Worm (Caenorhabditis elegans): ENCODE measurements around the gene fbxb-46.

The fbxb-46 gene

ce11 chrII:1571032-1571431 lies at the start of gene fbxb-46:
fbxb-46 (minus strand) TSS chrII:1571132.
- TF ChIP-seq unc-62 (GFP tag; optimal IDR thresholded peaks at IDR 0.05), result no peak

DNA sequence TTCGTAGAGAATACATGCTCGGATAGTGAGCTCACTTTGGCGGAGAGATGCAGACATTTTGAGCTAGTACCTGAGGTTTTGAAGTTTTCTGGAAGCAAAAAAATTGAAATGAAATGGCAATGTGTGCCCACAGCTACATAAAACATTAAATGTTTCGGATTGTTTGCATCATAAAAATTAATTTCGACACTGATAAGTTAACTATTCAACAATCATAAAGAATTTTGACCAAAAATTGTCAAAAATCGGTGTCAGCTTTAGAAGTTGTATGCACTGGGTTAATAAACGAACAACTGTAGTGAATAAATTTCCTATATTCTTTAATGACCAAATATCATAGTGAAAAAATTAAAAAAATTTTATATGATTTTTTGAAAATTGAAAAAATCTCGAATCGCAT lies 48.0 kb upstream of the fbxb-46 start, which contains the start of gene fbxa-166:
Gene fbxa-166, minus strand, starts transcription at position 101 of the 400 bp plus-strand sequence.
- TF ChIP-seq unc-62 (GFP tag; optimal IDR thresholded peaks at IDR 0.05), result no peak

DNA sequence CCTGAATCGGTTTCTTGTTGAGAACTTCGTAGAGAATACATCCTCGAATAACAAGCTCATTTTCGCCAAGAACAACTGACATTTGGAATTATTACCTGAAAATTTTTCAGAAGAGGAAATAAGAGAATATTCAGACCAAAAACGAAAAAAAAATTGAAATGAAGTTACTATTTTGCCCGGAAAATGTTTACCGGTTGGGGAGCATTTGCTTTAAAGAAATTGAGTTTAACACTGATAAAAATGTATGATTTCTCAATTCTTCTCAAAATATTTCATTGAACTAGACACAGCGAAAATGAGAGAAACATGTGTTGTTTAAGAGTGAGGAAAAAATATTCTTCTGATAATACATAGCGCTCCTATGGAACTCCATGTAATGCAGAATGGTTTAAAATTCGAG lies 45.5 kb upstream of the fbxb-46 start, which contains the start of gene fbxa-165:
Gene fbxa-165, minus strand, starts transcription at position 101 of the 400 bp plus-strand sequence.
- no peak for TF ChIP-seq unc-62 (GFP tag; optimal IDR thresholded peaks at IDR 0.05)

DNA sequence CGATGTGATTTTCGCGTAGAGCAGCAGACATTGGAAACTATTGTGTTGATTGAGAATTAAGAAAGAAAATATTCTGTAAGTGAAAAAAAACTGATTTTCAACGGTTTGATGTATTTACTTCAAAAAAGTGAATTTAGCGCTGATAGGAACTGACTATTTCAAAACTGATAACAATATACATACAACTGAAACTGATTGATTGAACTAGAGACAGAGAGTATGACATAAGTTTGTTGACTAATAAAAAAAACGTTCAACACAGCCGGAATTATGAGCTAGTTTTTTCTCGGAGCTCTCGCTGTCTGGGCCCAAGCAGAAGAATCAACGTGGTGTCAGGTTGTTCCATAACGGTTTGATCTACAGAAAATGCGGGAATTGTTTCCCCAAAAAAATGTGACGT lies 43.0 kb upstream of the fbxb-46 start, which contains the start of gene fbxa-164:
Gene fbxa-164, minus strand, starts transcription at position 101 of the 400 bp plus-strand sequence.
- TF ChIP-seq unc-62 (GFP tag; optimal IDR thresholded peaks at IDR 0.05), result no peak

DNA sequence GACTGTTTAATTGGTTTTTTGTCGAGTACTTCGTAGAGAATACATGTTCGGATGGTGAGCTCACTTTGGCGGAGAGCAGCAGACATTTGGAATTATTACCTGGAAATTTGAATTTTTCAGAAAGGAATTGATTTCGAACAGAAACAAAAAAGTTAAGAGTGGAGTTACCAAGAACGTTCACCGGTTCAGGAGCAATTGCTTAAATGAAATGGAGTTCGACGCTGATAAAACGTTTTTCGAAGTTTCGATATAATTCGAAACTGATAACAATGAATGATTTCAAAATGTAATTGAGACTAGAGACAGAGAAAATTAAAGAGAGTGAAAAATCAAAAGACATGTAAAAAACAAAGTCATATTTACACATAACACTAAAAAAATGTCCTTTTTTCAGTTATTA lies 39.7 kb upstream of the fbxb-46 start, which contains the start of gene fbxa-163:
Gene fbxa-163, minus strand, starts transcription at position 101 of the 400 bp plus-strand sequence.
- TF ChIP-seq unc-62 (GFP tag; optimal IDR thresholded peaks at IDR 0.05), result no peak

- TF ChIP-seq unc-62 (GFP tag; optimal IDR thresholded peaks at IDR 0.05), result no peak
These were observed 38.0 kb upstream of the fbxb-46 start for ce11 chrII:1608915-1609314.

- TF ChIP-seq unc-62 (GFP tag; optimal IDR thresholded peaks at IDR 0.05), result no peak
These were observed 36.6 kb upstream of the fbxb-46 start for ce11 chrII:1607575-1607974.

- TF ChIP-seq unc-62 (GFP tag; optimal IDR thresholded peaks at IDR 0.05), result no peak
These were observed 35.1 kb upstream of the fbxb-46 start, which contains the start of gene bath-33 for ce11 chrII:1606079-1606478. bath-33 (minus strand) TSS chrII:1606179.

DNA sequence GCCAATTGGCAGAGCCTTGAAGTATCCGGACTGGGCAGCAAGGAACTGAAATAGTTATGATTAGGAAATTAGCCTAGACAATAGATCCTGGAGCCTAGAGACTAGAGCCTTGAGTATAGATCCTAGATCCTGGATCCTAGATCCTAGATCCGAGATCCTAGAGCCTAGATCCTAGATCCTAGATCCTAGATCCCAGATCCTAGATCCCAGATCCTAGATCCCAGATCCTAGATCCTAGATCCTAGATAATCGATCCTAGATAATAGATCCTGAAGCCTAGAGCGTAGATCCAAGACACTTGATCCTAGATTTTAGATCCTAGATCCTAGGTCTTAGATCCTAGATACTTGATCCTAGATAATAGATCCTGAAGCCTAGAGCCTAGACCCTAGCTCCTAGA lies 34.1 kb upstream of the fbxb-46 start:
- TF ChIP-seq unc-62 (GFP tag; optimal IDR thresholded peaks at IDR 0.05), result no peak

- no peak for TF ChIP-seq unc-62 (GFP tag; optimal IDR thresholded peaks at IDR 0.05)
These were observed 32.1 kb upstream of the fbxb-46 start for ce11 chrII:1603049-1603448.

DNA sequence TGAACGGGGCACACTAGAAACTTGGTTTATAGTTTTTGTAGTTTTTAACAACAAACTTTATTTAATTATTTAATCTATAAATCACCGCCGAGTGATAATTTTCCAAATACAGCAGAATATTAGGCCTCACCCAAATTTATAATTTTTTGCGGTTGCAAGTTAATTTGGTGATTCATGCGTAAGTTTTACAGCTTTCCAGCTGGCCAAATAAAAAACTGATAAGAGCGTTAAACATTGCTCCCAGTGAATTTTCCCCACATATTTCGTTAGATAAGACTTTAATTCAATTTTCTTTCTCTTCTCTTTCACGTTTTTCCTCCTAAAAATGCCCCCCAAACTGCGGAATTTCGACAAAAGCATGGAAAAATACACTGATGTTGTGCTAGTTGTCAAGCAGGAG lies 30.6 kb upstream of the fbxb-46 start, which contains the start of gene bath-47:
Gene bath-47, plus strand, starts transcription at position 305 of the 400 bp plus-strand sequence.
- no peak for TF ChIP-seq unc-62 (GFP tag; optimal IDR thresholded peaks at IDR 0.05)

DNA sequence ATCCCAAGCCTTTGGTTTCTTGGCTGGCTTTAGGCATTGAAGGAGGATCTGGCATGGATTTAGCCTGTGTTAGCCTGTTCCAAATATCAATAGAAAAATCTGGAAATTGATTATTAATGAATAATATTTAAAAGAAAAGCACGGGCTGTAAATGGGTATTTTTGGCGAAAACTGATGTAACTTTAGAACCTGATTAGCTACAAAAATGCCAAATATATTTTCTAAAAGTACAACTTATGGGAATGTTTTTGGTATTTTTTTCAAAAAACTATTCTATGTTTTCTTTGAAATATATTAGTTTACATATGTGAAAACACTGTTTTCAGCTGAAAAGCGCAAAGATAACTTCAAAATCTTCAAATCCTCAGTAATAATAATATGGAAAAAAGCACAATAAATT lies 29.7 kb upstream of the fbxb-46 start, which contains the start of gene bath-26:
Gene bath-26, minus strand, starts transcription at position 101 of the 400 bp plus-strand sequence.
- TF ChIP-seq unc-62 (GFP tag; optimal IDR thresholded peaks at IDR 0.05), result no peak

ce11 chrII:1597101-1598088 lies 26.5 kb upstream of the fbxb-46 start, which contains the start of gene bath-46:
bath-46 (plus strand) TSS chrII:1597906.
- TF ChIP-seq unc-62 (GFP tag; optimal IDR thresholded peaks at IDR 0.05), result no peak

ce11 chrII:1595137-1595536 lies 24.2 kb upstream of the fbxb-46 start, which contains the start of gene clec-20:
clec-20 (minus strand) TSS chrII:1595237.
- TF ChIP-seq unc-62 (GFP tag; optimal IDR thresholded peaks at IDR 0.05), result no peak

DNA sequence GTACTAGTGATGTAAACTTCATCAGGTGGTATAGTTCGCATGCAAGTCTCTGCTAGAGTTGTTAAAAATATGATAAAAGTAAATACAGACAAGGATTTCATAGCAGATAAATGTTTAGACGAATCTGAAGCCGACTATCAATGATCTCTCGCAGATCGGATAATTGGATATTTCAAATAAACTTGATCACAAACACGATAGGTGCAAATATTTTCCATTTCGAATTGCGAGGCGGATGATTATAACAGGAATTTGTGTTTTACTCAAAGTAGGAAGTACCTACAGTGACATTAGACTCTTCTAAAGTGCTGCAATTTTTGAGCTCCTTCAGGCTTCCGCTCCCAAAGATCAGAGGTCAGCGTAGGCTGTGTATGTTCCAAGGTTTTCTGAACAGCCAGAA lies 18.9 kb upstream of the fbxb-46 start, which contains the start of gene T07H3.7:
Gene T07H3.7, minus strand, starts transcription at position 101 of the 400 bp plus-strand sequence.
- no peak for TF ChIP-seq unc-62 (GFP tag; optimal IDR thresholded peaks at IDR 0.05)

DNA sequence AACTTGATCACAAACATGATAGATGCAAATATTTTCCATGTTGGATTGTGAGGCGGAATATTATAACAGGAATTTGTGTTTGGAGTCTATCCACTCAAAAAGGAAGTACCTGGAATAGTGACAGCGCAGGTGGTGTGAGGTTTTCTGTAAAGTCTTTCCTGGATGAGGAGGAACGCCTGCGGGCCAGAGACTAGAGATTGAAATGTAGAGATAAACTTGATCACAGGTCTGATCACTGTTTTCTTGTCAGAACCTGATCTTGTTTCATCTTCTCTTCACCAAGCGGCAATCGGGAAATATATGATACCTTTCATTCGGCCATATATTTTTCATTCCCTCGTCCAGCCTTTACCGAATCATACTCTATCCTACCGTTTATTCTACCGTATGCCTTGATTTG lies 15.4 kb upstream of the fbxb-46 start, which contains the start of gene T07H3.8:
Gene T07H3.8, plus strand, starts transcription at position 301 of the 400 bp plus-strand sequence.
- no peak for TF ChIP-seq unc-62 (GFP tag; optimal IDR thresholded peaks at IDR 0.05)
